Fruit fly (Drosophila melanogaster) whole organism, embryonic: Measurements from ENCODE around the gene CAH1.

Source experiments
- CG10321 ChIP-seq: fragments of 200-800 bp; sonication (Bioruptor generic); IDR thresholded peaks from 2 replicates; pipeline ENCODE4 v1.3.6; 2022; ENCODE audit warnings: missing biosample characterization, missing genetic modification characterization
- CG10431 ChIP-seq: fragments of 200-800 bp; sonication (Bioruptor generic); optimal IDR thresholded peaks from 3 replicates; lab custom pipeline; 2018; ENCODE audit warnings: missing biosample characterization, mild to moderate bottlenecking, missing genetic modification characterization
- CG11723 ChIP-seq: fragments of 200-800 bp; sonication (Bioruptor generic); optimal IDR thresholded peaks from 2 replicates; lab custom pipeline; 2017; ENCODE audit warnings: missing biosample characterization, mild to moderate bottlenecking, missing genetic modification characterization
- CG12219 ChIP-seq: fragments of 200-800 bp; sonication (Bioruptor generic); optimal IDR thresholded peaks from 3 replicates; lab custom pipeline; 2018; ENCODE audit warnings: missing biosample characterization, mild to moderate bottlenecking, missing genetic modification characterization
- CG12236 ChIP-seq: fragments of 200-800 bp; sonication (Bioruptor generic); optimal IDR thresholded peaks from 2 replicates; lab custom pipeline; 2016; ENCODE audit warnings: missing biosample characterization, missing genetic modification characterization
- CG12744 ChIP-seq: fragments of 200-800 bp; sonication (Bioruptor generic); optimal IDR thresholded peaks from 2 replicates; lab custom pipeline; 2016; ENCODE audit warnings: missing biosample characterization, missing genetic modification characterization
- CG12942 ChIP-seq: fragments of 200-800 bp; sonication (Bioruptor generic); optimal IDR thresholded peaks from 3 replicates; lab custom pipeline; 2016; ENCODE audit warnings: missing biosample characterization, missing genetic modification characterization
- CG13894 ChIP-seq: fragments of 200-800 bp; sonication (Bioruptor generic); optimal IDR thresholded peaks from 3 replicates; lab custom pipeline; 2018; ENCODE audit warnings: missing biosample characterization, mild to moderate bottlenecking, missing genetic modification characterization, moderate library complexity
- CG14050 ChIP-seq: fragments of 200-800 bp; sonication (Bioruptor generic); IDR thresholded peaks from 3 replicates; pipeline ENCODE4 v1.3.6; 2022; ENCODE audit warnings: missing biosample characterization, missing genetic modification characterization
- CG14710 ChIP-seq: fragments of 200-800 bp; sonication (Bioruptor generic); optimal IDR thresholded peaks from 3 replicates; lab custom pipeline; 2019; ENCODE audit warnings: missing biosample characterization, mild to moderate bottlenecking, missing genetic modification characterization, moderate library complexity
- CG15601 ChIP-seq: fragments of 200-800 bp; sonication (Bioruptor generic); optimal IDR thresholded peaks from 3 replicates; lab custom pipeline; 2019; ENCODE audit warnings: missing biosample characterization, mild to moderate bottlenecking, missing genetic modification characterization, moderate library complexity
- CG1647 ChIP-seq: fragments of 200-800 bp; sonication (Bioruptor generic); optimal IDR thresholded peaks from 3 replicates; lab custom pipeline; 2016; ENCODE audit warnings: missing biosample characterization, missing genetic modification characterization
- CG17912 ChIP-seq: fragments of 200-800 bp; sonication (Bioruptor generic); optimal IDR thresholded peaks from 2 replicates; lab custom pipeline; 2018; ENCODE audit warnings: missing biosample characterization, mild to moderate bottlenecking, missing genetic modification characterization
- CG1832 ChIP-seq: fragments of 200-800 bp; sonication (Bioruptor generic); optimal IDR thresholded peaks from 2 replicates; lab custom pipeline; 2017; ENCODE audit warnings: missing biosample characterization, mild to moderate bottlenecking, missing genetic modification characterization, inconsistent platforms
- CG2202 ChIP-seq: fragments of 200-800 bp; sonication (Bioruptor generic); optimal IDR thresholded peaks from 2 replicates; lab custom pipeline; 2018; ENCODE audit warnings: missing biosample characterization, mild to moderate bottlenecking, missing genetic modification characterization
- CG2678 ChIP-seq: fragments of 200-800 bp; sonication (Bioruptor generic); optimal IDR thresholded peaks from 3 replicates; lab custom pipeline; 2019; ENCODE audit warnings: missing biosample characterization, mild to moderate bottlenecking, missing genetic modification characterization, moderate library complexity
- CG3847 ChIP-seq: fragments of 200-800 bp; sonication (Bioruptor generic); IDR thresholded peaks from 2 replicates; pipeline ENCODE4 v1.3.6; 2022; ENCODE audit warnings: missing biosample characterization, missing genetic modification characterization
- CG6813 ChIP-seq: fragments of 200-800 bp; sonication (Bioruptor generic); optimal IDR thresholded peaks from 2 replicates; lab custom pipeline; 2017; ENCODE audit warnings: missing biosample characterization, missing genetic modification characterization, mild to moderate bottlenecking, moderate library complexity, missing genetic modification reagents
- CG7963 ChIP-seq: fragments of 200-800 bp; sonication (Bioruptor generic); IDR thresholded peaks from 3 replicates; pipeline ENCODE4 v1.3.6; 2022; ENCODE audit warnings: missing biosample characterization, missing genetic modification characterization; ENCODE audit not compliant: partially characterized antibody
- CG9876 ChIP-seq: fragments of 200-800 bp; sonication (Bioruptor generic); optimal IDR thresholded peaks from 2 replicates; lab custom pipeline; 2016; ENCODE audit warnings: missing biosample characterization, missing genetic modification characterization
- Deaf1 ChIP-seq: fragments of 200-800 bp; optimal IDR thresholded peaks from 3 replicates; lab custom pipeline; 2019; ENCODE audit warnings: missing biosample characterization, mild to moderate bottlenecking, missing genetic modification characterization, moderate library complexity
- Dip2 ChIP-seq: fragments of 200-800 bp; sonication (Bioruptor generic); IDR thresholded peaks from 2 replicates; pipeline ENCODE4 v1.3.6; 2022; ENCODE audit warnings: missing biosample characterization, missing genetic modification characterization
- Elba2 ChIP-seq: fragments of 200-800 bp; sonication (Bioruptor generic); optimal IDR thresholded peaks from 3 replicates; lab custom pipeline; 2016; ENCODE audit warnings: missing biosample characterization, missing genetic modification characterization
- Ets97D ChIP-seq: fragments of 200-800 bp; sonication (Bioruptor generic); optimal IDR thresholded peaks from 3 replicates; lab custom pipeline; 2016; ENCODE audit warnings: missing biosample characterization, missing genetic modification characterization
- Kr ChIP-seq: fragments of 200-800 bp; sonication (Bioruptor generic); optimal IDR thresholded peaks from 2 replicates; lab custom pipeline; 2017; ENCODE audit warnings: missing biosample characterization, mild to moderate bottlenecking, missing genetic modification characterization
- Med ChIP-seq: fragments of 200-800 bp; sonication (Bioruptor generic); peaks from one replicate; lab custom pipeline; 2016; ENCODE audit warnings: missing biosample characterization, missing genetic modification characterization, mild to moderate bottlenecking, inconsistent platforms, moderate library complexity
- NC2α ChIP-seq: fragments of 200-800 bp; sonication (Bioruptor generic); optimal IDR thresholded peaks from 2 replicates; lab custom pipeline; 2016; ENCODE audit warnings: missing biosample characterization, missing genetic modification characterization
- Nf-YC ChIP-seq: fragments of 200-800 bp; optimal IDR thresholded peaks from 3 replicates; lab custom pipeline; 2019; ENCODE audit warnings: missing biosample characterization, mild to moderate bottlenecking, missing genetic modification characterization, moderate library complexity
- Scr ChIP-seq: fragments of 200-800 bp; sonication (Bioruptor generic); IDR thresholded peaks from 2 replicates; pipeline ENCODE4 v1.3.6; 2022; ENCODE audit warnings: missing biosample characterization, missing genetic modification characterization; ENCODE audit not compliant: partially characterized antibody
- Spps ChIP-seq: fragments of 200-800 bp; sonication (Bioruptor generic); optimal IDR thresholded peaks from 2 replicates; lab custom pipeline; 2018; ENCODE audit warnings: missing biosample characterization, mild to moderate bottlenecking, missing genetic modification characterization
- Sry-β ChIP-seq: fragments of 200-800 bp; sonication (Bioruptor generic); optimal IDR thresholded peaks from 2 replicates; lab custom pipeline; 2018; ENCODE audit warnings: missing biosample characterization, mild to moderate bottlenecking, missing genetic modification characterization, moderate library complexity
- YL-1 ChIP-seq: fragments of 200-800 bp; sonication (Bioruptor generic); optimal IDR thresholded peaks from 3 replicates; lab custom pipeline; 2017; ENCODE audit warnings: missing biosample characterization, mild to moderate bottlenecking, missing genetic modification characterization
- amos ChIP-seq: fragments of 200-800 bp; sonication (Bioruptor generic); IDR thresholded peaks from 2 replicates; pipeline ENCODE4 v1.3.6; 2022; ENCODE audit warnings: missing biosample characterization, missing genetic modification characterization; ENCODE audit not compliant: partially characterized antibody
- ap ChIP-seq: fragments of 200-800 bp; sonication (Bioruptor generic); IDR thresholded peaks from 2 replicates; pipeline ENCODE4 v1.3.6; 2022; ENCODE audit warnings: missing biosample characterization, missing genetic modification characterization
- bbx ChIP-seq: fragments of 200-800 bp; sonication (Bioruptor generic); IDR thresholded peaks from 2 replicates; pipeline ENCODE4 v1.3.6; 2022; ENCODE audit warnings: missing biosample characterization, missing genetic modification characterization; ENCODE audit not compliant: partially characterized antibody
- ci ChIP-seq: fragments of 200-800 bp; sonication (Bioruptor generic); IDR thresholded peaks from 3 replicates; pipeline ENCODE4 v1.3.6; 2022; ENCODE audit warnings: missing biosample characterization, missing genetic modification characterization
- cwo ChIP-seq: fragments of 200-800 bp; sonication (Bioruptor generic); optimal IDR thresholded peaks from 3 replicates; lab custom pipeline; 2017; ENCODE audit warnings: missing biosample characterization, missing genetic modification characterization, mild to moderate bottlenecking, moderate library complexity, missing genetic modification reagents
- ems ChIP-seq: fragments of 200-800 bp; sonication (Bioruptor generic); optimal IDR thresholded peaks from 3 replicates; lab custom pipeline; 2016; ENCODE audit warnings: missing biosample characterization, missing genetic modification characterization
- gfzf ChIP-seq: fragments of 200-800 bp; sonication (Bioruptor generic); optimal IDR thresholded peaks from 2 replicates; lab custom pipeline; 2016; ENCODE audit warnings: missing biosample characterization, mild to moderate bottlenecking, missing genetic modification characterization, moderate library complexity
- gro ChIP-seq: fragments of 200-800 bp; sonication (Bioruptor generic); optimal IDR thresholded peaks from 2 replicates; lab custom pipeline; 2016; ENCODE audit warnings: missing biosample characterization, missing genetic modification characterization
- inv ChIP-seq: fragments of 200-800 bp; sonication (Bioruptor generic); IDR thresholded peaks from 2 replicates; pipeline ENCODE4 v1.3.6; 2022; ENCODE audit warnings: missing biosample characterization, missing genetic modification characterization; ENCODE audit not compliant: partially characterized antibody
- kah ChIP-seq: fragments of 200-800 bp; sonication (Bioruptor generic); optimal IDR thresholded peaks from 2 replicates; lab custom pipeline; 2018; ENCODE audit warnings: missing biosample characterization, mild to moderate bottlenecking, missing genetic modification characterization
- phol ChIP-seq: fragments of 200-800 bp; sonication (Bioruptor generic); optimal IDR thresholded peaks from 3 replicates; lab custom pipeline; 2018; ENCODE audit warnings: missing biosample characterization, mild to moderate bottlenecking, missing genetic modification characterization, moderate library complexity
- pita ChIP-seq: fragments of 200-800 bp; sonication (Bioruptor generic); optimal IDR thresholded peaks from 2 replicates; lab custom pipeline; 2017; ENCODE audit warnings: missing biosample characterization, mild to moderate bottlenecking, missing genetic modification characterization
- run ChIP-seq: fragments of 200-800 bp; sonication (Bioruptor generic); optimal IDR thresholded peaks from 3 replicates; lab custom pipeline; 2018; ENCODE audit warnings: missing biosample characterization, mild to moderate bottlenecking, missing genetic modification characterization
- sens ChIP-seq: fragments of 200-800 bp; sonication (Bioruptor generic); peaks from one replicate; lab custom pipeline; 2016; ENCODE audit warnings: missing biosample characterization, missing genetic modification characterization
- seq ChIP-seq: fragments of 200-800 bp; sonication (Bioruptor generic); IDR thresholded peaks from 2 replicates; pipeline ENCODE4 v1.3.6; 2022; ENCODE audit warnings: missing biosample characterization, missing genetic modification characterization
- yki ChIP-seq: fragments of >200 bp; optimal IDR thresholded peaks from 3 replicates; lab custom pipeline; 2018
- zfh1 ChIP-seq: fragments of 200-800 bp; sonication (Bioruptor generic); IDR thresholded peaks from 3 replicates; pipeline ENCODE4 v1.3.6; 2022; ENCODE audit warnings: missing biosample characterization, missing genetic modification characterization

Gene CAH1

DNA sequence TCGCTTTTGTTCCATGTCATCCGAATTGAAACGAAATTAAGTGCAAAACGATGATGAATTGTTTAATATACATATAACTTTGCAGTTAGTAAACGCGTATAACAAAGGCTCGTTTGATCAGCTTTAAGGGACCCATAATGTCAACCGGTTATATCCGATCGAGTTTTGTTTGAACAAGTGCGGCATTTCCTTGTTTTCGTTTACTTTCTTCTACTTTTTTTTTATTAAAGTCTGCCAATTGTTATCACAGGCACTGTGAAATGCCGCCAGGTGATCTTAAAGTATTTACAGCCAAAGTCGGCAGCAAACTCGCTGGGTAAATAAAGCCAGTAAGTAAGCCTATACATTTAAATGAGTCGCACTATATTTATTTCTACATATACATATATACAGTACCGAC is 3.7 kb downstream of the CAH1 start:
- no peak for TF ChIP-seq yki
- peak; percentile 60 for TF ChIP-seq sens (GFP tag; lab: Kevin White, UChicago)
- TF ChIP-seq CG17912 (GFP tag; lab: Kevin White, UChicago), result no peak
- TF ChIP-seq Med (GFP tag; lab: Kevin White, UChicago), result peak; percentile 36
- no peak for TF ChIP-seq ci
- TF ChIP-seq CG9876 (GFP tag; lab: Kevin White, UChicago), result no peak

DNA sequence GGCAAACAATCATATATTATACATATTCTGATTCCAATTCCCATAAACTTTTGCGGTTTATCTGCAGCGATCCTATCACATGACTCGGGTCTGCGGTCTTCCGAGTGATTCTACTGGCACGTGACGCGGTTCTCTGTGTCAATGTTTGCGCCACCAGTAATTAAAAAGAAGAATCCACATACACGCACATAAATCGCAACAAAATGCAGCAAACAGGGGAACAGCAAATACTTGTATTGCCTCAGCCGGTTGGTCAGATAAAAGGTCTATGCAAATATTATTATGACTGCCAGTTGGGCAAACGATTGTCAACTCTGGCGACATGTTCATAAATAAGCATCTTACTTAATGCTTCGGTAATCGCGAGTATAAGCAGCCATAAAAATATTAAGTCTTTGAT is 4.5 kb downstream of the CAH1 start:
- no peak for TF ChIP-seq run (tag; lab: Kevin White, UChicago)
- TF ChIP-seq Med (GFP tag; lab: Kevin White, UChicago), result no peak
- peak; percentile 2 for TF ChIP-seq cwo
- TF ChIP-seq sens (GFP tag; lab: Kevin White, UChicago), result peak; percentile 62
- TF ChIP-seq Spps, result no peak
- TF ChIP-seq CG12219, result no peak
- TF ChIP-seq, all 482 proteins: peak for 2

dm6 chr2L:13811323-13811722 is 7.9 kb downstream of the CAH1 start, which contains the start of the genes Adat1 and CG16865:
Gene Adat1, minus strand, starts transcription at chr2L:13811474.
Gene CG16865, plus strand, starts transcription at chr2L:13811522.
- TF ChIP-seq seq, result no peak
- TF ChIP-seq CG12744 (GFP tag; lab: Kevin White, UChicago), result no peak
- peak; percentile 15 for TF ChIP-seq gro (GFP tag; lab: Kevin White, UChicago)
- TF ChIP-seq kah (GFP tag; lab: Kevin White, UChicago), result no peak
- peak; percentile 76 for TF ChIP-seq gfzf
- TF ChIP-seq pita (GFP tag; lab: Kevin White, UChicago), result no peak
- no peak for TF ChIP-seq Sry-β
- no peak for TF ChIP-seq CG2202 (tag; lab: Kevin White, UChicago)
- no peak for TF ChIP-seq Elba2
- no peak for TF ChIP-seq CG1832 (GFP tag; lab: Kevin White, UChicago)
- TF ChIP-seq phol, result peak; percentile 34
- no peak for TF ChIP-seq CG15601 (tag; lab: Kevin White, UChicago)
- no peak for TF ChIP-seq Nf-YC
- TF ChIP-seq amos, result peak; percentile 51; the same call in 1 of the 2 replicates
- TF ChIP-seq Ets97D, result no peak
- no peak for TF ChIP-seq CG13894
- TF ChIP-seq CG11723, result no peak
- no peak for TF ChIP-seq CG2678 (tag; lab: Kevin White, UChicago)
- no peak for TF ChIP-seq CG14050 (GFP tag; lab: Robert Waterston, UW)
- TF ChIP-seq Scr, result peak; percentile 61
- no peak for TF ChIP-seq CG10431 (GFP tag; lab: Kevin White, UChicago)
- TF ChIP-seq CG12236, result no peak
- no peak for TF ChIP-seq Kr (GFP tag; lab: Kevin White, UChicago)
- no peak for TF ChIP-seq CG12942 (GFP tag; lab: Kevin White, UChicago)
- TF ChIP-seq ems (GFP tag; lab: Kevin White, UChicago), result no peak
- TF ChIP-seq YL-1, result peak; percentile 55
- peak; percentile 47; the same call in 1 of the 2 replicates for TF ChIP-seq bbx (GFP tag; lab: Robert Waterston, UW)
- peak; percentile 56; the same call in 1 of the 3 replicates for TF ChIP-seq CG7963
- TF ChIP-seq CG3847 (GFP tag; lab: Robert Waterston, UW), result no peak
- TF ChIP-seq inv (GFP tag; lab: Robert Waterston, UW), result peak; percentile 12; the same call in 1 of the 2 replicates
- no peak for TF ChIP-seq Dip2 (GFP tag; lab: Robert Waterston, UW)
- TF ChIP-seq CG1647 (GFP tag; lab: Kevin White, UChicago), result no peak
- TF ChIP-seq zfh1 (GFP tag; lab: Robert Waterston, UW), result no peak
- TF ChIP-seq ap (GFP tag; lab: Robert Waterston, UW), result no peak
- TF ChIP-seq CG10321, result no peak
- TF ChIP-seq CG6813 (GFP tag; lab: Kevin White, UChicago), result no peak
- no peak for TF ChIP-seq Deaf1 (tag; lab: Kevin White, UChicago)
- peak; percentile 35 for TF ChIP-seq CG14710 (tag; lab: Kevin White, UChicago)
- TF ChIP-seq NC2α, result no peak
